Worm (Caenorhabditis elegans): ENCODE data around the gene ent-2.

DNA sequence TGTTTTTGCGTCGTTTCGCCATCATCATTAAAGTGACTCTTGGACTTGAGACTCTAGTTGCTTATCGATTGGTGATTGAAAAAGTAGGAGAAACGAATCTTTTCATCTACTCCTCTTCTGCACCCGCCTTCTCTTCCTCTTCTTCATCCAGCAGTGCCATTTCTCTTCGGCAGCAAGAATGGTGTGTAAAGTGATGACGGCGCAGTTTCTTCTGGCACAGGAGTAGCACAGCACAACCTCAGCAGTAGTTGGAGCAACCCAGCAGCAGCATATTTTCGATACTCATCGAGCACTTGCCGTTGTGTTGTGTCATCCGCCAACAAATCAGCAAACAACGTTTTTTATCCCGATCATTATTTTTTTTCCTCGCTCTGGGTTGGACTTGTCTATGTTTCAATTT is 25.4 kb upstream of the ent-2 start:
- TF ChIP-seq sox-2 (GFP tag; IDR thresholded peaks at IDR 0.05) (no peak), ama-1 (optimal IDR thresholded peaks at IDR 0.05) (no peak), unc-86 (tag; optimal IDR thresholded peaks at IDR 0.05) (no peak), fax-1 (tag; optimal IDR thresholded peaks at IDR 0.05) (no peak)

Data from whole organism, late embryonic.